Fruit fly (Drosophila melanogaster): ENCODE data around the gene Septin4.
A peak's percentile ranks its signal among the peaks of the same experiment; 100 is the strongest.

Gene Septin4

dm6 chrX:16654931-16655409 lies 40.0 kb downstream of the Septin4 start, which contains the start of the genes Nemp and r (continued):
- TF ChIP-seq CG34224 (GFP tag; IDR thresholded peaks at IDR 0.05; ENCODE audit: partially characterized antibody) = 0 out of 3 replicates have a peak, but pooled peaks have one; percentile 19
- TF ChIP-seq CG12104 (GFP tag; optimal IDR thresholded peaks at IDR 0.05) = no peak
- no peak for TF ChIP-seq crp (GFP tag; optimal IDR thresholded peaks at IDR 0.05)
- no peak for TF ChIP-seq ro (GFP tag; IDR thresholded peaks at IDR 0.05)
- TF ChIP-seq CG7786 (GFP tag; optimal IDR thresholded peaks at IDR 0.05) = no peak
- TF ChIP-seq trem (tag; optimal IDR thresholded peaks at IDR 0.05) = peak; percentile 24
- TF ChIP-seq CG10209 (GFP tag; optimal IDR thresholded peaks at IDR 0.05) = no peak
- no peak for TF ChIP-seq dan (GFP tag; IDR thresholded peaks at IDR 0.05)
- TF ChIP-seq CG18599 (GFP tag; optimal IDR thresholded peaks at IDR 0.05) = no peak
- peak; percentile 91 for TF ChIP-seq CG11560 (tag; IDR thresholded peaks at IDR 0.05)
- peak; percentile 75 for TF ChIP-seq Dp (GFP tag; optimal IDR thresholded peaks at IDR 0.05)
- no peak for TF ChIP-seq Atf3 (GFP tag; optimal IDR thresholded peaks at IDR 0.05)
- peak; percentile 74 for TF ChIP-seq CG13287 (GFP tag; IDR thresholded peaks at IDR 0.05; ENCODE audit: partially characterized antibody)
- TF ChIP-seq Nf-YB (GFP tag; optimal IDR thresholded peaks at IDR 0.05) = no peak
- no peak for TF ChIP-seq maf-S (GFP tag; optimal IDR thresholded peaks at IDR 0.05)
- TF ChIP-seq eve (GFP tag; optimal IDR thresholded peaks at IDR 0.05) = no peak
- no peak for TF ChIP-seq br (optimal IDR thresholded peaks at IDR 0.05)
- no peak for TF ChIP-seq pum (GFP tag; optimal IDR thresholded peaks at IDR 0.05)
- TF ChIP-seq CG10366 (GFP tag; IDR thresholded peaks at IDR 0.05) = no peak
- no peak for TF ChIP-seq ewg (GFP tag; optimal IDR thresholded peaks at IDR 0.05)
- no peak for TF ChIP-seq CG10959 (GFP tag; IDR thresholded peaks at IDR 0.05)
- TF ChIP-seq CG15514 (GFP tag; optimal IDR thresholded peaks at IDR 0.05) = peak; percentile 59
- no peak for TF ChIP-seq CG2120 (GFP tag; optimal IDR thresholded peaks at IDR 0.05)
- no peak for TF ChIP-seq fd96Cb (tag; optimal IDR thresholded peaks at IDR 0.05)
- no peak for TF ChIP-seq Fer3 (tag; optimal IDR thresholded peaks at IDR 0.05)
- no peak for TF ChIP-seq CG33213 (GFP tag; optimal IDR thresholded peaks at IDR 0.05)
- TF ChIP-seq grn (GFP tag; optimal IDR thresholded peaks at IDR 0.05) = no peak
- peak in 1 of 2 experiments; percentile 37 for TF ChIP-seq Hr51 (GFP tag; optimal IDR thresholded peaks at IDR 0.05)
- no peak for TF ChIP-seq CG7271 (tag; optimal IDR thresholded peaks at IDR 0.05)
- TF ChIP-seq HHEX (GFP tag; optimal IDR thresholded peaks at IDR 0.05) = no peak
- TF ChIP-seq CG11696 (GFP tag; IDR thresholded peaks at IDR 0.05) = no peak
- TF ChIP-seq dati (GFP tag; IDR thresholded peaks at IDR 0.05) = no peak
- TF ChIP-seq BtbVII (GFP tag; optimal IDR thresholded peaks at IDR 0.05) = no peak
- peak; percentile 14 for TF ChIP-seq CG4617 (GFP tag; optimal IDR thresholded peaks at IDR 0.05; ENCODE audit: borderline replicate concordance)
- no peak for TF ChIP-seq ftz-f1 (GFP tag; optimal IDR thresholded peaks at IDR 0.05)
- TF ChIP-seq CG6683 (GFP tag; optimal IDR thresholded peaks at IDR 0.05) = no peak
- TF ChIP-seq CG17361 (GFP tag; IDR thresholded peaks at IDR 0.05) = 0 out of 3 replicates have a peak, but pooled peaks have one; percentile 12
- no peak for TF ChIP-seq ara (GFP tag; IDR thresholded peaks at IDR 0.05)
- TF ChIP-seq Ptx1 (GFP tag; IDR thresholded peaks at IDR 0.05) = no peak
- TF ChIP-seq CG31224 (GFP tag; IDR thresholded peaks at IDR 0.05) = no peak
- TF ChIP-seq CG11247 (GFP tag; IDR thresholded peaks at IDR 0.05) = no peak
- no peak for TF ChIP-seq abd-A (tag; optimal IDR thresholded peaks at IDR 0.05)
- TF ChIP-seq CG17186 (GFP tag; optimal IDR thresholded peaks at IDR 0.05) = peak; percentile 28
- peak; percentile 24; the same call in 1 of the 2 replicates for TF ChIP-seq CG31441 (GFP tag; IDR thresholded peaks at IDR 0.05)
- peak; percentile 79 for TF ChIP-seq E2f2 (GFP tag; IDR thresholded peaks at IDR 0.05)
- no peak for TF ChIP-seq vvl (GFP tag; IDR thresholded peaks at IDR 0.05)
- no peak for TF ChIP-seq MESR4 (GFP tag; optimal IDR thresholded peaks at IDR 0.05)
- TF ChIP-seq CG16813 (GFP tag; IDR thresholded peaks at IDR 0.05; ENCODE audit: partially characterized antibody) = peak; percentile 77
- TF ChIP-seq CG11695 (GFP tag; IDR thresholded peaks at IDR 0.05) = no peak
- no peak for TF ChIP-seq ap (GFP tag; IDR thresholded peaks at IDR 0.05)
- TF ChIP-seq Pdp1 (GFP tag; optimal IDR thresholded peaks at IDR 0.05) = peak in 1 of 2 experiments; percentile 4

Measured in whole organism, embryonic.